Worm (Caenorhabditis elegans) whole organism, mixed stage, embryonic: Measurements from ENCODE around the gene frpr-10.

Source experiments
- M03D4.4 ChIP-seq: sonication (generic microtip); optimal IDR thresholded peaks from 2 replicates; lab custom pipeline; 2017; ENCODE audit warnings: mild to moderate bottlenecking, missing genetic modification characterization, missing compliant biosample characterization
- bed-3 ChIP-seq: fragments of 200-800 bp; sonication (Bioruptor generic); optimal IDR thresholded peaks from 3 replicates; lab custom pipeline; 2018; ENCODE audit warnings: mild to moderate bottlenecking, missing genetic modification characterization, moderate library complexity, missing compliant biosample characterization
- blmp-1 ChIP-seq: fragments of 150-350 bp; optimal IDR thresholded peaks from 2 replicates; lab custom pipeline; 2014; ENCODE audit warnings: missing biosample characterization, missing genetic modification characterization
- ceh-39 ChIP-seq: fragments of 150-350 bp; optimal IDR thresholded peaks from 2 replicates; lab custom pipeline; 2014; ENCODE audit warnings: missing biosample characterization, missing genetic modification characterization
- ceh-43 ChIP-seq: fragments of 200-800 bp; sonication (Bioruptor generic); optimal IDR thresholded peaks from 2 replicates; lab custom pipeline; 2018; ENCODE audit warnings: mild to moderate bottlenecking, missing genetic modification characterization, moderate library complexity, missing compliant biosample characterization
- ceh-83 ChIP-seq: fragments of 200-800 bp; sonication (Bioruptor generic); optimal IDR thresholded peaks from 2 replicates; lab custom pipeline; 2018; ENCODE audit warnings: mild to moderate bottlenecking, missing genetic modification characterization, missing compliant biosample characterization
- ces-1 ChIP-seq: fragments of 150-350 bp; optimal IDR thresholded peaks from 2 replicates; lab custom pipeline; 2014; ENCODE audit warnings: missing biosample characterization, missing genetic modification reagents, missing genetic modification characterization
- cnd-1 ChIP-seq: fragments of 200-800 bp; sonication (Bioruptor generic); optimal IDR thresholded peaks from 2 replicates; lab custom pipeline; 2018; ENCODE audit warnings: mild to moderate bottlenecking, missing genetic modification characterization, missing compliant biosample characterization
- drap-1 ChIP-seq: fragments of 200-800 bp; sonication (Bioruptor generic); optimal IDR thresholded peaks from 3 replicates; lab custom pipeline; 2018; ENCODE audit warnings: mild to moderate bottlenecking, missing genetic modification characterization, missing compliant biosample characterization
- elt-1 ChIP-seq: sonication (generic microtip); optimal IDR thresholded peaks from 2 replicates; lab custom pipeline; 2017; ENCODE audit warnings: missing genetic modification characterization, mild to moderate bottlenecking, missing compliant biosample characterization, antibody characterized with exemption, moderate library complexity, borderline replicate concordance; ENCODE audit not compliant: insufficient read depth
- elt-3 ChIP-seq: fragments of 150-350 bp; optimal IDR thresholded peaks from 2 replicates; lab custom pipeline; 2014; ENCODE audit warnings: missing biosample characterization, missing genetic modification characterization
- flh-1 ChIP-seq: fragments of 200-800 bp; sonication (Bioruptor generic); optimal IDR thresholded peaks from 2 replicates; lab custom pipeline; 2018; ENCODE audit warnings: mild to moderate bottlenecking, missing genetic modification characterization, moderate library complexity, missing compliant biosample characterization
- ham-2 ChIP-seq: fragments of 200-800 bp; sonication (Bioruptor generic); optimal IDR thresholded peaks from 2 replicates; lab custom pipeline; 2018; ENCODE audit warnings: mild to moderate bottlenecking, missing genetic modification characterization, missing compliant biosample characterization
- hlh-1 ChIP-seq: fragments of 150-350 bp; optimal IDR thresholded peaks from 2 replicates; lab custom pipeline; 2014; ENCODE audit warnings: missing biosample characterization, missing genetic modification reagents, missing genetic modification characterization
- lin-13 ChIP-seq: fragments of 150-350 bp; optimal IDR thresholded peaks from 2 replicates; lab custom pipeline; 2014; ENCODE audit warnings: missing biosample characterization, missing genetic modification characterization
- lin-32 ChIP-seq: fragments of 200-800 bp; sonication (Bioruptor generic); optimal IDR thresholded peaks from 2 replicates; lab custom pipeline; 2018; ENCODE audit warnings: mild to moderate bottlenecking, missing genetic modification characterization, missing compliant biosample characterization
- lsy-2 ChIP-seq: fragments of 150-350 bp; optimal IDR thresholded peaks from 2 replicates; lab custom pipeline; 2014; ENCODE audit warnings: missing biosample characterization, missing genetic modification characterization
- mab-5 ChIP-seq: fragments of 150-350 bp; optimal IDR thresholded peaks from 2 replicates; lab custom pipeline; 2014; ENCODE audit warnings: missing biosample characterization, missing genetic modification characterization
- mep-1 ChIP-seq: fragments of 150-350 bp; optimal IDR thresholded peaks from 2 replicates; lab custom pipeline; 2017; ENCODE audit warnings: missing biosample characterization, missing genetic modification reagents, missing genetic modification characterization, inconsistent platforms
- mls-2 ChIP-seq: sonication (generic microtip); optimal IDR thresholded peaks from 2 replicates; lab custom pipeline; 2016; ENCODE audit warnings: mild to moderate bottlenecking, missing genetic modification characterization, moderate library complexity, missing compliant biosample characterization
- nhr-12 ChIP-seq: fragments of 150-350 bp; optimal IDR thresholded peaks from 2 replicates; lab custom pipeline; 2014; ENCODE audit warnings: missing biosample characterization, missing genetic modification characterization
- nhr-2 ChIP-seq: fragments of 150-350 bp; optimal IDR thresholded peaks from 2 replicates; lab custom pipeline; 2014; ENCODE audit warnings: missing biosample characterization, missing genetic modification characterization
- nhr-28 ChIP-seq: fragments of 150-350 bp; optimal IDR thresholded peaks from 2 replicates; lab custom pipeline; 2014; ENCODE audit warnings: missing biosample characterization, missing genetic modification characterization
- nhr-76 ChIP-seq: sonication (generic microtip); optimal IDR thresholded peaks from 2 replicates; lab custom pipeline; 2017; ENCODE audit warnings: missing biosample characterization, missing genetic modification characterization
- pha-4 ChIP-seq: fragments of 150-350 bp; optimal IDR thresholded peaks from 2 replicates; lab custom pipeline; 2018; ENCODE audit warnings: missing biosample characterization, missing genetic modification reagents, missing genetic modification characterization
- sem-2 ChIP-seq: fragments of 200-800 bp; sonication (Bioruptor generic); optimal IDR thresholded peaks from 2 replicates; lab custom pipeline; 2018; ENCODE audit warnings: mild to moderate bottlenecking, missing genetic modification characterization, missing compliant biosample characterization
- sptf-1 ChIP-seq: sonication (generic microtip); optimal IDR thresholded peaks from 2 replicates; lab custom pipeline; 2017; ENCODE audit warnings: mild to moderate bottlenecking, missing genetic modification characterization, moderate library complexity, missing compliant biosample characterization
- unc-120 ChIP-seq: sonication (generic microtip); optimal IDR thresholded peaks from 2 replicates; lab custom pipeline; 2017; ENCODE audit warnings: missing genetic modification characterization, missing compliant biosample characterization; ENCODE audit not compliant: poor library complexity, severe bottlenecking
- unc-39 ChIP-seq: fragments of 150-350 bp; optimal IDR thresholded peaks from 2 replicates; lab custom pipeline; 2014; ENCODE audit warnings: missing biosample characterization, missing genetic modification characterization
- zip-8 ChIP-seq: fragments of 150-350 bp; optimal IDR thresholded peaks from 2 replicates; lab custom pipeline; 2014; ENCODE audit warnings: missing biosample characterization, missing genetic modification characterization
- ztf-11 ChIP-seq: fragments of 150-350 bp; optimal IDR thresholded peaks from 2 replicates; lab custom pipeline; 2014; ENCODE audit warnings: missing biosample characterization, missing genetic modification characterization

Gene frpr-10

ce11 chrIV:7957504-7957903 is at the start of gene frpr-10:
Gene frpr-10 (plus strand): TSS chrIV:7957804.
- TF ChIP-seq mls-2 (no peak), ceh-43 (GFP tag; lab: Kevin White, UChicago) (no peak), ztf-11 (tag; lab: Kevin White, UChicago) (no peak), sptf-1 (tag; lab: Kevin White, UChicago) (no peak), nhr-2 (tag; lab: Kevin White, UChicago) (no peak), mep-1 (tag; lab: Kevin White, UChicago) (no peak), nhr-12 (tag; lab: Kevin White, UChicago) (no peak), M03D4.4 (tag; lab: Kevin White, UChicago) (no peak), lsy-2 (tag; lab: Kevin White, UChicago) (no peak), ceh-39 (no peak), lin-32 (no peak), ham-2 (no peak), drap-1 (GFP tag; lab: Kevin White, UChicago) (no peak), unc-39 (tag; lab: Kevin White, UChicago) (no peak), unc-120 (tag; lab: Kevin White, UChicago) (no peak), ceh-83 (GFP tag; lab: Kevin White, UChicago) (no peak), blmp-1 (tag; lab: Kevin White, UChicago) (no peak), elt-1 (no peak), sem-2 (GFP tag; lab: Kevin White, UChicago) (no peak)

ce11 chrIV:7909455-7910141 is 48.0 kb upstream of the frpr-10 start:
- TF ChIP-seq mls-2: no peak
- no peak for TF ChIP-seq nhr-76 (tag; lab: Kevin White, UChicago)
- peak; percentile 8 for TF ChIP-seq ces-1 (GFP tag; lab: Kevin White, UChicago)
- TF ChIP-seq blmp-1 (tag; lab: Kevin White, UChicago): no peak
- TF ChIP-seq lin-13 (tag; lab: Kevin White, UChicago): no peak
- no peak for TF ChIP-seq ceh-39
- no peak for TF ChIP-seq M03D4.4 (tag; lab: Kevin White, UChicago)
- peak; percentile 65 for TF ChIP-seq mep-1 (tag; lab: Kevin White, UChicago)
- no peak for TF ChIP-seq ham-2
- TF ChIP-seq nhr-12 (tag; lab: Kevin White, UChicago): no peak
- TF ChIP-seq flh-1 (GFP tag; lab: Kevin White, UChicago): no peak
- TF ChIP-seq bed-3 (GFP tag; lab: Kevin White, UChicago): no peak
- TF ChIP-seq hlh-1: peak; percentile 19
- no peak for TF ChIP-seq unc-120 (tag; lab: Kevin White, UChicago)
- TF ChIP-seq drap-1 (GFP tag; lab: Kevin White, UChicago): no peak
- TF ChIP-seq lsy-2 (tag; lab: Kevin White, UChicago): peak; percentile 65
- TF ChIP-seq zip-8 (tag; lab: Kevin White, UChicago): no peak
- no peak for TF ChIP-seq elt-1
- no peak for TF ChIP-seq pha-4 (tag; lab: Kevin White, UChicago)
- TF ChIP-seq mab-5: no peak
- TF ChIP-seq lin-32: no peak

ce11 chrIV:7910197-7910735 is 47.3 kb upstream of the frpr-10 start, which contains the start of the genes npp-27 and ntl-4:
Gene npp-27 (minus strand): TSS chrIV:7910247.
Gene ntl-4 (plus strand): TSS chrIV:7910575.
- TF ChIP-seq ceh-83 (GFP tag; lab: Kevin White, UChicago): peak; percentile 33
- TF ChIP-seq elt-1: peak; percentile 83
- TF ChIP-seq ces-1 (GFP tag; lab: Kevin White, UChicago): peak; percentile 6
- TF ChIP-seq flh-1 (GFP tag; lab: Kevin White, UChicago): no peak
- peak; percentile 30 for TF ChIP-seq hlh-1

ce11 chrIV:7914991-7915390 is 42.6 kb upstream of the frpr-10 start, which contains the start of gene C49H3.4:
Gene C49H3.4 (plus strand): TSS chrIV:7915291.
- TF ChIP-seq cnd-1 (tag; lab: Kevin White, UChicago) (no peak), drap-1 (GFP tag; lab: Kevin White, UChicago) (no peak), nhr-28 (no peak), elt-3 (no peak), flh-1 (GFP tag; lab: Kevin White, UChicago) (no peak), nhr-76 (tag; lab: Kevin White, UChicago) (no peak)
